Worm (Caenorhabditis elegans) whole organism, L3 larva: ENCODE measurements around the gene Y53C12A.8.
"Not testable (repeated sequence)": the region's sequence is repeated elsewhere in the genome, so short reads cannot be mapped to it uniquely, and the experiment has no call there.

Experiments used
- ceh-16 ChIP-seq: sonication (generic microtip); optimal IDR thresholded peaks from 2 replicates; lab custom pipeline; 2017; ENCODE audit warnings: missing biosample characterization, missing genetic modification characterization
- nhr-12 ChIP-seq: fragments of 150-350 bp; optimal IDR thresholded peaks from 2 replicates; lab custom pipeline; 2014; ENCODE audit warnings: missing biosample characterization, missing genetic modification characterization
- zag-1 ChIP-seq: fragments of 150-350 bp; optimal IDR thresholded peaks from 2 replicates; lab custom pipeline; 2014; ENCODE audit warnings: missing biosample characterization, missing genetic modification characterization

- not testable (repeated sequence) for TF ChIP-seq zag-1, ceh-16, nhr-12 (tag; lab: Kevin White, UChicago)
Measured at ce11 chrII:9718631-9719252, 18.5 kb upstream of the Y53C12A.8 start, which contains the start of gene Y53C12A.11.
